Worm (Caenorhabditis elegans): ENCODE data around the gene bath-20.

DNA sequence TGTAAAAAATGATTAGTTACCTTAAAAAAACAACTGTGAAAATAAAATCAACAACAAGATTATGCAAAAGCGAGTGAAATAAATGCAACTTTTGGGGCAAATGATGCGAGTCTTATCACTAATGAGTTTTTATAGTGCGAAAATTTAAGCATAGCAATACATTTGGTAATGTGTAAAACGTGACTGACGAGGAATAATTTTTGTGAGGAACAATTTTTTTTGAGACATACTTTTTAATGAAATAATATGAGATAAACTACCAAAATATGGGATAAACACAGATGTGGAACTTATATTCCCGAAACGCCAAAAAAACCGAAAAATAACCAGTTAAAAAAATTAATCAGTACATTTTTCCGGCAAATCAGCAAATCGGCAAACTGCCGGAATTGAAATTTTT, 38.1 kb upstream of the bath-20 start, which contains the start of gene F07E5.9:
- no peak for TF ChIP-seq ztf-23 (GFP tag; IDR thresholded peaks at IDR 0.05)
- TF ChIP-seq ref-1 (GFP tag; conservative IDR thresholded peaks at IDR 0.05): no peak
- TF ChIP-seq ztf-29 (GFP tag; IDR thresholded peaks at IDR 0.05): no peak
- TF ChIP-seq cog-1 (tag; optimal IDR thresholded peaks at IDR 0.05): no peak
- no peak for TF ChIP-seq flt-1 (GFP tag; IDR thresholded peaks at IDR 0.05)
- TF ChIP-seq T22C8.4 (GFP tag; IDR thresholded peaks at IDR 0.05): no peak
- TF ChIP-seq med-1 (GFP tag; optimal IDR thresholded peaks at IDR 0.05; ENCODE audit: insufficient read depth): no peak
- TF ChIP-seq tab-1 (GFP tag; IDR thresholded peaks at IDR 0.05): no peak
- TF ChIP-seq klf-2 (GFP tag; conservative IDR thresholded peaks at IDR 0.05): no peak
